Fruit fly (Drosophila melanogaster) ovary, adult (tissue): Measurements from ENCODE around the gene CG6845.
A peak's percentile ranks its signal among the peaks of the same experiment; 100 is the strongest.

ENCODE experiments used
- CG17801 ChIP-seq: fragments of 200-800 bp; optimal IDR thresholded peaks from 2 replicates; lab custom pipeline; 2019; ENCODE audit warnings: missing biosample characterization, mild to moderate bottlenecking, missing genetic modification characterization, moderate library complexity; ENCODE audit not compliant: partially characterized antibody

CG6845 gene

DNA sequence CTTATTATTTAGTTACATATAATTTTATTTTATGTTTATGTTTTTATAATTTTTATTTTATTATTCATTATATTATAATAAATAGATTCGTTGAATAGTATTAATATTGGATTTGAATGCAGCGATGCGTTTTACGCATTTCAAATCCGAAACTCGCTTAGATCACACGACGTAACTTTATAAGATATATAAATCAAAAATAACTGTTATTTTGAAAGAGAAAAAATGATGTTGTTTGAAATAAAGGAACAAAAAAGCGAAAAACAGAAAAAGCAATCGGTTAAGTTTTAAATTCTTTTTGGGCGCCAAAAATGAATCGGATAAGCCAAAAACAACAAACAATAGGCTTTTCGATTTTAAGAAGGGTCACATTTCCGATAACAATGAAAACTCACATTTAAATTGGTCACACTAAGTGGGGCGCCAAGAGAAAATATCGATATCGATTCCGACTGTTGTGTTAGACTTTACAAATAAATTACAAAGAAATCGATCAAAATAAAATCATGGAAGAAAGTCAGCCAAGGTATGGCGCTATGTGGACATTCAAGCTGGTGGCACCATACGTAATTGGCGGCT lies at the start of gene CG6845:
Gene CG6845, plus strand, starts transcription at position 436 of the 579 bp plus-strand sequence.
- peak; percentile 8 for TF ChIP-seq CG17801

DNA sequence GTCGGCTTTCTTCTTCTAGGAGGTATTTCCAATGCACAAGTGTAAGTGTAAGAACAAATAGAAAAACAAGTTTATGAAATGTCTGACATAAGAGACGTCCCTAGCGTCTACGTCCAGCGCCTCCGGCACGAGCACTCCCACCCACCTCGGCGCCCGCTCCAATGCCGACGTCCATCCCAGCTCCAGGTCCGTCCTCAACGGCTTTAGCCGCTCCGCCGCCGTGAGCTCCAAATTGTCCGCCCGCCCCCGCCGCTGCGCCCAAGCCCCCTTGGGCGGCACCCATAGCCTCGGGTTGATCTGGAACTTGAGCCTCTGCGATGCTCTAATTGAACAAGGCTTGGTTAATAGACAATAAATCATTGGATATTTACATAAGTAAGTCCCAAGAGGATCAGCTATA lies 48.4 kb upstream of the CG6845 start:
- no peak for TF ChIP-seq CG17801

DNA sequence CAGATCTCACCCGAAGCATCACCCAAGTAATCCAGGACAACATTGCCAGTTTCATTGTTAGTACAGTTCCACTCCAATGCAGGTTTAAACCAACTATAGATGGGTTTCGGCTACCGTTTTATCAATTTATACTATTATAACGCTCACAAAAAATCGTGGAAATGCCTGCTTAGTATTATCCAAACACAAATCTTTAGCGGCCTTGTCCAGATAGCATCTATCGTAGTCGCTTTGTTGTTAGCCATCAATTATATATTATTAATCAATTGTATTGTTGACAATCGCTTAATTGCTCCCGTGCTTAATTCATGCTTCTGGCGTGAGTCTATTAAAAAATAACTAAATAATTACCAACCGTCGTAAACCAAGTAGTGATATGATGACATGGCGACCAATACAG lies 48.0 kb upstream of the CG6845 start, which contains the start of gene CG12483:
Gene CG12483, minus strand, starts transcription at position 101 of the 400 bp plus-strand sequence.
- no peak for TF ChIP-seq CG17801

DNA sequence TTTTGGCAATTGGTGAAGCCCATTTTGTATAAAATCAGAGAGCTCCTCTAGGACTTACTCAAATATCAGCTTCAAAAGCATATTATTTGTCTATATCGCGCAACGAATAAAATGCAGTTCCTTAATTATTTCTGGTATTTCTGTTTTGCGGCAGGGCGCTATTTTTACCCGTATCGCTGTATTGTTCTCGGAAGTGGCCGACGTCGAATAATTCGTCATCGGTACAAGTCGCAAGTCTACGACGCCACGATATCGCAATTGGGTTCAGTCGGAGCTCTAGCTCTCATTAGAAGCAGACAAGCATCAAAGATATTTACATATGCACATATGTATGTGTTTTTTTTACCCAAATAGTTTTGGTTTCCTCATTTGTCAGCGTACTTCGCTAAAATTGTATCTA lies 42.2 kb upstream of the CG6845 start:
- TF ChIP-seq CG17801, result peak; percentile 9

DNA sequence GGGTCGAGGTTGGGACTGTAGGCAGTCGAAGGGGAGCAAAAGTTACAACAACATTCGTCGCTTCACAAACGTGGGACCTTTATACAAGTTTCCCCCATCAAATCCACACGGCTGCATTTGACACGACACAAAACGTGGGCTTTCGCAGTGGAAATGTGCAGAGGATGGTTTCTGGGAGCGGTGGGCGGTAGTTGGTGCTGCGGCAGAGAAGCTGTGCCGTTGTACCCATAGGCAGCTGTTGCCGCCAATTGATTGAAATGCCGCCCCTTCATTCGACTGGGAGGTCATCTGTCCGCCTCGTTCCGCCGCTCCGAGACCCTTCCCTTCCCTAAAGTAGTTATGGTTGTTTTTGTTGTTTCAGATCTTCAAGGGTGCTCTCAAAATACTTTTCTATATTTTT lies 37.2 kb upstream of the CG6845 start:
- no peak for TF ChIP-seq CG17801

DNA sequence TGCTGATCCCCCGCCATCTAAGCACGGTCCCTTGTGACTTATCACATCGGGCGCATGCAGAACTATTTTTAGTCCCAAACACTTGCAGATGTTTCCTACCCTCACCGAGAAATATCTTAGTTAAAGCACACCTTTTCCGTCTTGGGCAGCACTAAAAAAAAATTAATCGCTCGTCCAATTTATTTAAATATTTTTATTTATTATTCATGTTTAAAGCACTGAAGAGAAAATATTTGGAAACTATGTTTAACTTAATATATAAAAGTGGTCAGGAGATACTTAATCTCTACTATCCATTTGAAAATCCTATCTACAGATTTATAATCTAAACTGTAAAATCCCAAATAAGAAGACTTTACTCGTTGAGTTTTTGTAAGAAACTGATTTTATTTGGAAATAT lies 36.3 kb upstream of the CG6845 start:
- no peak for TF ChIP-seq CG17801

DNA sequence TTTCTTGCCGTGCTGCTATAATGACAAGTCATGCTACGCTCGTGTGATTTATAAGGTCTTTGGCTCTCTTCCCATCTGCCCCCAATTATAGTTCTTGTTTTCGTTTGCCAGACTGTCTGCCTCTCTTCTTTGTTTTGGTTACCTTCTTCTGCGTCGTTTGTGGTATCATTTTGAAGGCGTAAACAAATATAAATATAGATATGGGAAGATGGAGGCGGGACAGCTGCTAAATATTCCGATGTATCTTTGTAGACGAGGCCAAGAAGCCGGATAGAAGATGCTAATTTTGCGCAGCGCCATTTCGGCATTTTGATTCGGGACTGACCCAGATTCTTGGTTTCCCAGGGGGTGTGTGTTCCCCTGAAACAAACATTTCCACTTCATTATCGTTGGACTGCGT lies 26.8 kb upstream of the CG6845 start:
- TF ChIP-seq CG17801, result no peak

DNA sequence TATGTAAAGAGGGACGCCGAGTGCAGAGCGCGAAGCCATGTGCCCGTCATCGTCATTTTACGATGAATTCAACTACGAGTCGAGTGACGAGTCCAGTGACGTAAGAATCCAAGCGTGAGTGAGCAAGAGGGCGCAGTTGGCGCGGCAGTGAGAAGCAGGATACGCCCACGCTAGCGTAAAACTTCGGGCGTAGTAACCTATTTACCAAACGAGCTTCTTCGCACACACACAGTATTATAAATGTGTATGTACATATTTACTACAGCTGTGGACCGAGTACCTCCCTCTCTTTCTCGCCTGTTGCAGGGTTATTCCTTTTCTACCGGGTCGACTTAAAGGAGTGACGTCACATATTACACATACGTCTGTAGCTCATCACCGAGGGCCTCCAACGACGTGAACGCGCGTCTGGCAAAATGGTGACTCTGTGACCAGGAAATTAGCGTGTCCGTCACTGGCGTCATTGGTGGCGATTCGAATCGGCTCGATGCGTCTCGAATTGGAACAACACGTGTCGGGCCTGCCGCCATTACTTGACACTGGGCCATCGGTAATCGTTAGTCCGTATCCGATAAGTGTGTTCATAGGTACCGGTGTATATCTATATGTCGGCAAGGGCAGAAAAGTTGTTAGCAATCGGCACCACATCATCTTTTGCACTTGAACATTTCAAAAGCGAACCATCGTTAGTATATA lies 22.3 kb upstream of the CG6845 start:
- TF ChIP-seq CG17801, result no peak

DNA sequence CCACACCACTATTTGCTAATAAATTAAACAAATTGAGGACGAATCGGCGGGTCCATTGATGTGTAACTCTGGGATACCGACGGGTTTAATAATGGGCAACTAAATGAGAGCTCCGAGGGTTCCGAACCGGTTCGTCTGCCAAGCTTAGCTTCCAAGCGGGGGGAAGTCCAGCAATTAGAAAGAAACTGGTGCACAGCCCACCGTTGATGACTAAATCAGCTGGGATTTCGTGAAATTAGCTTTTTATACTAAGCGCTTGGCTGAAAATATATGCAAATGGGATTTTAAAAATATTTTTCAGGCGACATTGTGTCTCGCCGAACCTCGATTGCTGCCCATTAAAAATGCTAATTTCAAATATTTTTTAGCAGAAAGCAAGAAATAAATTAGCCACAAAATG lies 18.8 kb upstream of the CG6845 start:
- TF ChIP-seq CG17801, result no peak

DNA sequence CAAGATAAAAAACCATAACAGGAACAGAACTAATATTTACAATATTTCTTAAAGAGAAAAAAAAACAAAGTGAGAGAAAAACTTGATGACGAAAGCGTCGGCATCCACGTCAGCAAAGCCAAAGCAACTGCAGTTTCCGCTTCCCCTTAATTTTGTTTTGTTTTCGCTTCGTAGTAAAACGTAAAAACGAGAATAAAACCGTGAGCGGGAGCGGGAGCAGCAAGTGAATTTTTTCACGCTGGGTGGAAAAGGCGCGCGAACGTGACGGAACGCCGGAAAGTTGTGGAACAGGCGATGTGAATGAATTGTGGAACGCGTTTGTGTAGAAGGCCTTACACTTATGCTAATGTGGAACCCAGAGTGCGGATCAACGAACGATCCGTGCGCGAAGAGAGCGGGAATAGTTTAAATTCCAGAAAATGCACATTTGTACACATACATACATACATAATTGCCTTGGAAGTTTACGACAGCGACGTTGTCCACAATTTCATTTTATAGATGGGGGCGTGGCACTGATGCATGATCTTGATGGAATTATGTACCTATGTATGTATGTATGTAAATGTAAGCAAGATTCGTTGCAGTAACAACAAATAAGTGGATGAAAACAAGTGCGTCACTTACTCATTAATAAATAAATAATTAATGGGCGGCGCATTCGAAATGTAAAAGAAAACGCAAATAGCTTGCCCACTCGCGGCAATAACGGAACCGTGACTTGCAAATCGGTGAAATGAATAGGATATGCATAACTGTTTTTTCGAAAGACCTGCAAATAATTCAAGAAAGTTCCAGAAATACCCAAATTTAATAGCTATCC lies 17.7 kb upstream of the CG6845 start:
- TF ChIP-seq CG17801, result peak; percentile 53

DNA sequence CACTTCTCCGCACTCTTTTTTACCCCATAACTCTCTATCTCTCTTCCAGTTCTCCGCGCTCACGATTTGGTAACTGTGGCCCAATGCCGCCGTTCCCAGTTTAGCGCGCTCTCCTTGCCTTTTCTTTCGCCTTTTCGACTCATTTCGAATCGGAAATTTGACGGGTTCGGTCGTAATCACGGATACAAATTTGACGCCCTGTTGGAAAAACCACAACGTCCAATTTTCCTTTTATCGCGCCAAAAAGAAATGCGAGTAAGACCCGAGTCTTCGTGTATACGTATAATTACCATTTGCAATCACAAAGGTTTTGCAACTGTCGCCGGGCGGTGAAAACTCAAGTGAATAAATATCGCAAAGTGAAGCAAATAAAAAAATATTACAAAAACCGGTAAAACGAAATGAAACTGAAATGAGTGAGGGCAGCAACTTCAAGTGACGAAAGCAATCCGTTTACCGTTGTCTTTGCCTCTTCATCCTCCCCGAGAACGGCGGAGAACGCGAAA lies 16.9 kb upstream of the CG6845 start, which contains the start of gene Pdk1:
Gene Pdk1, plus strand, starts transcription at position 140 of the 506 bp plus-strand sequence.
- peak; percentile 59 for TF ChIP-seq CG17801

DNA sequence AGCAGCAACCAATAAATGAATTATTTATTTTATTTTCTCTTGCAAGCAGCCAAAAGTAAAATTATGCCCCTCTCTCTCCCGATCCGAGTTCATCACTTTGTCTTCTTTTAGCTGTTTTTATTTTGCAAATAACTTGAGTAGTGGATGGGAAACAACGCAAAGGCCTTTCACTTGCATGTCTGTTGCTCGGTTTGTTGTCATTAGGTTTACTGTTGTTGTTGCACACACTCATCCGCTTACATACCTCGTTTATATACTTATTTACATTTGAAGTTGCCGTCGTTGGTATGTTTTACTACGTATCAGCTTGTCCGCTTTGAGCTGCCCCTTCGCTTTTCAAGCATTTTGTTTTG lies 15.5 kb upstream of the CG6845 start:
- TF ChIP-seq CG17801, result no peak

DNA sequence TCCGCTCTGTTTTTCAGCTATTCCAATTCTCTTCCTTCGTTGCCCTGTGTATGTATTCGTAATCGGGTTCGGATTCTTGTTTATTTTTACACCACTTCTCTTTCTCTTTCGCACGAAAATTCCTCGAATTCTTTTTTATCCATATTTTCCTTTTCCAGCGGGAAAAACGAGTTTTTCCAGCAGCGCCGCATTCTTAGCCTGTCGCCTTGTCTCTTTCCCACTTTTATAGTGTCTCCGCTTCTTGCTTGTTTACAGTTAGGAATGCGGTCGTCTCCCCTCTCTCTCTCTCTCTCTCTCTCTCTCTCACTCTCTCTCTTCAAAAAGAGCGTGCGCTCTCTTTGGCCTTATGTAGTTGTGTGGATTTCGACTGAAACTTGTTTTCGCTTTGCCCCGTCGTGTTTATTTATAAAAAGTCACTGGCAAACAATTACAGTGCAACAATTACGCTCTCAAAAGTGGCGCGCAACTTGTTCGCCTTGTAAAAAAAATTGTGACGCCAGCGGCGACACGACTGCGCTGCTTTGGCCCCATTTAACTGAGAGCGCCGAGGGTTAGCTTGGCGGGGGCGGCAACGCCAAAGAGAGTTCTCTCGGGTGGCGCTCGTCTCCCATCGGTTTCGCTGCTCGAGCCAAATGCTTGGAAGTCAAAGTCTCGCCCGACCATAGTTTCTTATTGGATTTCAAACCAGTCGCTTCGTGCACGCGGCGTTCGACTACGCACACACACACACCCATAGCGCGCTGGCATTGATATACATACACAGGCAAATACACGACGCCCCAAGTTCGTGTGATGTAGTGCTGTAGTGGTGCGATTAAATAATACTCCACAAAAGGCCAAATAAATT lies 14.9 kb upstream of the CG6845 start:
- peak; percentile 44 for TF ChIP-seq CG17801

DNA sequence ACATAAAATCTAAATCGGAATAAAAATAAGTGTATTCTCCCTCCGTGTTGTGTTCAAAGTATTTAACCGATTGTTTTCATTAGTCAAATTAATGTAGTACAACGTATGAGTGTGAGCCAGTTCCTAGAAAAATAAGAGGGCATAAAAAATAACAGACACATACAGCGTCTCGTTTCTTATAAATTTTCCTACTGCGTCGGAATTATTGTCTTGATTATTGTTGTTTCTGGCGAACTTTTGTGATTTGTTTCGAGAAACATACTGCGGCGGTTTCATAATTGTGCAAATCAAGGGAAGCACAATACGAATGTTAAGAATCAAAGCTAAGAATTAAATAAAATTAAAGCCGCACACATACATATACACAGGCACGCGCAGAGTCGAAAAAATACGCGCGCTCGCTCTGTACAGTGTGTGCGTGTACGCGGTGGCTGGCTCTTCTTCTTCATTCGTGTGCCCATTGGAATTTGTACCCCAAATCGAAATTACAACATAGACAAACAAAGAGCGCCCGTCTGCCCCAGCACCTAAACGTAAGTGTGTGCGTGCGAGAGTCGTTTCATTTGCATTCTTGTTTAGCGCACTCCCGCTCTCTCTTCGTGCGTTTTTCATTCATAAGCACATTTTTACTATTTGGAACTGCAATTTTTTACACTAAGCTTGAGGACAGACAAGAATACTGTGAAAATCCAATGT lies 14.1 kb upstream of the CG6845 start:
- no peak for TF ChIP-seq CG17801

DNA sequence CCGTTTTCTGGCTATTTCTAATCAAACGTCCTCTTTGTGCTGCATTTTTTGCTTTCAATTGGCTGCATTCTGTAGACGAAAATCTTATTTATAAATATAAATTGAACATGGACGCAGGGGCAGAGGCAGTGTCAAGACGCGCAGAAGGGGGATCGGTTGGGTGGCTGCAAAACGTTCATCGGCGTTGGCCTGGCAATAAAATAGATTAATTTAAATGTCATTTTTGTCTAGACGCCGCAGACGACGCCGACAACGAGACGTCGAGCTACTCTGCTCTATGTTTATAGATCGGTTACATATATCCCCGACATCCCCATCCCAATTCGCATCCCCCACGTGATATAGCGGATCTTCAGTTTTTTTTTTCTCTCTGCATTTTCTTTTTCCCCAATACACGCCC lies 12.8 kb upstream of the CG6845 start:
- TF ChIP-seq CG17801, result no peak
